Worm (Caenorhabditis elegans): ENCODE results near the gene Y38A10A.11.
A peak's percentile ranks its signal among the peaks of the same experiment; 100 is the strongest.

- TF ChIP-seq nhr-25 (tag; optimal IDR thresholded peaks at IDR 0.05) (peak; percentile 53), R02D3.7 (tag; optimal IDR thresholded peaks at IDR 0.05) (peak; percentile 65), snpc-4 (tag; optimal IDR thresholded peaks at IDR 0.05) (peak; percentile 24)
These were observed 4.1 kb upstream of the Y38A10A.11 start, which contains the start of gene cwf-19L1 for ce11 chrV:6107474-6107873.
